Worm (Caenorhabditis elegans) whole organism, L3 larva: Measurements from ENCODE around the gene F20C5.11.

Experiments used
- R02D3.7 ChIP-seq: fragments of 150-350 bp; optimal IDR thresholded peaks from 2 replicates; lab custom pipeline; 2014; ENCODE audit warnings: missing biosample characterization, missing genetic modification characterization
- ZK546.5 ChIP-seq: sonication (generic microtip); optimal IDR thresholded peaks from 2 replicates; lab custom pipeline; 2017; ENCODE audit warnings: missing biosample characterization, missing genetic modification characterization
- ama-1 ChIP-seq: fragments of 150-350 bp; optimal IDR thresholded peaks from 2 replicates; lab custom pipeline; 2018
- ceh-9 ChIP-seq: sonication (generic microtip); optimal IDR thresholded peaks from 2 replicates; lab custom pipeline; 2018; ENCODE audit warnings: missing biosample characterization, missing genetic modification characterization
- daf-12 ChIP-seq: fragments of 150-350 bp; optimal IDR thresholded peaks from 2 replicates; lab custom pipeline; 2014; ENCODE audit warnings: missing biosample characterization, missing genetic modification reagents, missing genetic modification characterization
- egl-27 ChIP-seq: sonication (generic microtip); optimal IDR thresholded peaks from 4 replicates; lab custom pipeline; 2017; ENCODE audit warnings: missing biosample characterization, missing genetic modification reagents, missing genetic modification characterization
- egl-5 ChIP-seq: fragments of 150-350 bp; optimal IDR thresholded peaks from 2 replicates; lab custom pipeline; 2017; ENCODE audit warnings: missing biosample characterization, missing genetic modification reagents, missing genetic modification characterization, inconsistent platforms
- elt-2 ChIP-seq: sonication (generic microtip); optimal IDR thresholded peaks from 2 replicates; lab custom pipeline; 2016; ENCODE audit warnings: missing genetic modification reagents, mild to moderate bottlenecking, missing genetic modification characterization, missing compliant biosample characterization
- fkh-2 ChIP-seq: fragments of 150-350 bp; optimal IDR thresholded peaks from 2 replicates; lab custom pipeline; 2014; ENCODE audit warnings: missing biosample characterization, missing genetic modification reagents, missing genetic modification characterization
- fos-1 ChIP-seq: fragments of 150-350 bp; optimal IDR thresholded peaks from 2 replicates; lab custom pipeline; 2014; ENCODE audit warnings: missing biosample characterization, missing genetic modification characterization
- hmg-11 ChIP-seq: sonication (generic microtip); optimal IDR thresholded peaks from 2 replicates; lab custom pipeline; 2016; ENCODE audit warnings: missing genetic modification characterization, missing compliant biosample characterization
- jun-1 ChIP-seq: fragments of 150-350 bp; optimal IDR thresholded peaks from 2 replicates; lab custom pipeline; 2014; ENCODE audit warnings: missing biosample characterization, missing genetic modification reagents, missing genetic modification characterization
- lin-15B ChIP-seq: fragments of 150-350 bp; optimal IDR thresholded peaks from 2 replicates; lab custom pipeline; 2014; ENCODE audit warnings: missing biosample characterization, missing genetic modification characterization
- lin-39 ChIP-seq: fragments of 150-350 bp; optimal IDR thresholded peaks from 2 replicates; lab custom pipeline; 2018; ENCODE audit warnings: missing biosample characterization, missing genetic modification reagents, missing genetic modification characterization
- mdl-1 ChIP-seq: fragments of 150-350 bp; optimal IDR thresholded peaks from 2 replicates; lab custom pipeline; 2014; ENCODE audit warnings: missing biosample characterization, missing genetic modification characterization
- mml-1 ChIP-seq: fragments of 150-350 bp; sonication (generic microtip); optimal IDR thresholded peaks from 3 replicates; lab custom pipeline; 2014; ENCODE audit warnings: missing biosample characterization, missing genetic modification characterization
- nfya-1 ChIP-seq: sonication (generic microtip); optimal IDR thresholded peaks from 2 replicates; lab custom pipeline; 2017; ENCODE audit warnings: missing genetic modification characterization, mild to moderate bottlenecking, missing compliant biosample characterization, antibody characterized with exemption, moderate library complexity; ENCODE audit not compliant: insufficient read depth
- nhr-11 ChIP-seq: fragments of 150-350 bp; optimal IDR thresholded peaks from 2 replicates; lab custom pipeline; 2014; ENCODE audit warnings: missing biosample characterization, missing genetic modification characterization
- nhr-23 ChIP-seq: fragments of 150-350 bp; optimal IDR thresholded peaks from 2 replicates; lab custom pipeline; 2014; ENCODE audit warnings: missing biosample characterization, missing genetic modification reagents, missing genetic modification characterization
- nhr-237 ChIP-seq: fragments of 150-350 bp; optimal IDR thresholded peaks from 2 replicates; lab custom pipeline; 2014; ENCODE audit warnings: missing biosample characterization, missing genetic modification characterization
- nhr-28 ChIP-seq: fragments of 150-350 bp; optimal IDR thresholded peaks from 2 replicates; lab custom pipeline; 2014; ENCODE audit warnings: missing biosample characterization, missing genetic modification characterization
- nhr-43 ChIP-seq: sonication (generic microtip); optimal IDR thresholded peaks from 2 replicates; lab custom pipeline; 2016; ENCODE audit warnings: mild to moderate bottlenecking, missing genetic modification characterization, missing compliant biosample characterization; ENCODE audit not compliant: poor library complexity, severe bottlenecking
- nhr-67 ChIP-seq: fragments of 150-350 bp; optimal IDR thresholded peaks from 2 replicates; lab custom pipeline; 2014; ENCODE audit warnings: missing biosample characterization, missing genetic modification characterization
- nhr-77 ChIP-seq: fragments of 150-350 bp; optimal IDR thresholded peaks from 2 replicates; lab custom pipeline; 2014; ENCODE audit warnings: missing biosample characterization, missing genetic modification characterization
- pha-4 ChIP-seq: fragments of 150-350 bp; optimal IDR thresholded peaks from 2 replicates; lab custom pipeline; 2014; ENCODE audit warnings: missing biosample characterization, missing genetic modification reagents, missing genetic modification characterization
- pqm-1 ChIP-seq: fragments of 150-350 bp; optimal IDR thresholded peaks from 2 replicates; lab custom pipeline; 2017; ENCODE audit warnings: missing biosample characterization, missing genetic modification characterization, inconsistent platforms
- tbx-2 ChIP-seq: sonication (generic microtip); optimal IDR thresholded peaks from 2 replicates; lab custom pipeline; 2016; ENCODE audit warnings: mild to moderate bottlenecking, missing genetic modification characterization, missing compliant biosample characterization
- unc-39 ChIP-seq: sonication (generic microtip); optimal IDR thresholded peaks from 4 replicates; lab custom pipeline; 2017; ENCODE audit warnings: missing biosample characterization, missing genetic modification characterization
- unc-62 ChIP-seq: fragments of 150-350 bp; sonication (generic microtip); optimal IDR thresholded peaks from 4 replicates; lab custom pipeline; 2014; ENCODE audit warnings: missing biosample characterization, missing genetic modification reagents, missing genetic modification characterization

F20C5.11 gene

ce11 chrIV:8730469-8730868, 31.3 kb downstream of the F20C5.11 start, which contains the start of gene F21D5.3:
TSS of gene F21D5.3 (plus strand) at chrIV:8730815.
- TF ChIP-seq pqm-1 (peak; percentile 96), nhr-43 (tag; lab: Kevin White, UChicago) (no peak), elt-2 (peak; percentile 94), nfya-1 (no peak), R02D3.7 (tag; lab: Kevin White, UChicago) (no peak), unc-39 (tag; lab: Kevin White, UChicago) (no peak), pha-4 (tag; lab: Kevin White, UChicago) (peak; percentile 6), jun-1 (tag; lab: Kevin White, UChicago) (peak; percentile 16), egl-5 (no peak)

DNA sequence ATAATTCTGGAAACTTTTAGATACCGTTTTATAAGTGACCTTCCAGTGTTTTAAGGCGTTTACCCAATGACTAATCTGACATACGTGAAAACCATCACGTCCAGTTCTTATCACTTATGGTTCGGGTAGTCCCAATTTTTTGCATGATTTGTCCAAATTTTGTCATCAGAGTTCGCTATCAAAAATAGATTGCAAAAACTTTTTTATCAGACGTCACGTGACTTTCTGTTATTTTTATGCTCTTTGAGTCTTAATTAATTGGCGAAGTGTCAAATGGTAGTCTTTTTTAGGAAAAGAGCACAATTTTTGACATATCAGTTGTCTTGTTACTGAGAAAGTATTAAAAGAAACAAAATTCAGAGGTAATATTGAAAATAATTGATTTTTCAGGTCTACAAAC, 32.2 kb downstream of the F20C5.11 start:
- peak; percentile 66 for TF ChIP-seq pqm-1
- no peak for TF ChIP-seq mml-1 (tag; lab: Kevin White, UChicago)
- TF ChIP-seq elt-2: peak; percentile 90
- TF ChIP-seq pha-4 (tag; lab: Kevin White, UChicago): peak; percentile 45

ce11 chrIV:8728122-8728521, 33.7 kb downstream of the F20C5.11 start, which contains the start of gene otub-3:
TSS of gene otub-3 (plus strand) at chrIV:8728177.
- no peak for TF ChIP-seq R02D3.7 (tag; lab: Kevin White, UChicago)
- TF ChIP-seq mdl-1 (tag; lab: Kevin White, UChicago): no peak
- TF ChIP-seq ceh-9: no peak
- TF ChIP-seq nfya-1: no peak
- TF ChIP-seq, all 47 proteins: peak for 0

ce11 chrIV:8725345-8725744, 36.5 kb downstream of the F20C5.11 start, which contains the start of gene pgm-3:
TSS of gene pgm-3 (plus strand) at chrIV:8725722.
- TF ChIP-seq R02D3.7 (tag; lab: Kevin White, UChicago): peak; percentile 15
- peak; percentile 64 for TF ChIP-seq elt-2
- no peak for TF ChIP-seq nhr-67 (tag; lab: Kevin White, UChicago)
- peak; percentile 32 for TF ChIP-seq pqm-1
- peak; percentile 2 for TF ChIP-seq lin-15B

- no peak for TF ChIP-seq nhr-77 (tag; lab: Kevin White, UChicago)
- TF ChIP-seq pqm-1: no peak
- no peak for TF ChIP-seq ZK546.5 (tag; lab: Kevin White, UChicago)
- no peak for TF ChIP-seq unc-39 (tag; lab: Kevin White, UChicago)
- TF ChIP-seq R02D3.7 (tag; lab: Kevin White, UChicago): no peak
- no peak for TF ChIP-seq elt-2
- TF ChIP-seq jun-1 (tag; lab: Kevin White, UChicago): no peak
- TF ChIP-seq egl-27 (tag; lab: Kevin White, UChicago): no peak
- no peak for TF ChIP-seq daf-12 (tag; lab: Kevin White, UChicago)
- no peak for TF ChIP-seq fkh-2 (tag; lab: Kevin White, UChicago)
- no peak for TF ChIP-seq hmg-11 (tag; lab: Kevin White, UChicago)
- no peak for TF ChIP-seq nhr-23 (tag; lab: Kevin White, UChicago)
These were observed 36.9 kb downstream of the F20C5.11 start for ce11 chrIV:8724907-8725306.

DNA sequence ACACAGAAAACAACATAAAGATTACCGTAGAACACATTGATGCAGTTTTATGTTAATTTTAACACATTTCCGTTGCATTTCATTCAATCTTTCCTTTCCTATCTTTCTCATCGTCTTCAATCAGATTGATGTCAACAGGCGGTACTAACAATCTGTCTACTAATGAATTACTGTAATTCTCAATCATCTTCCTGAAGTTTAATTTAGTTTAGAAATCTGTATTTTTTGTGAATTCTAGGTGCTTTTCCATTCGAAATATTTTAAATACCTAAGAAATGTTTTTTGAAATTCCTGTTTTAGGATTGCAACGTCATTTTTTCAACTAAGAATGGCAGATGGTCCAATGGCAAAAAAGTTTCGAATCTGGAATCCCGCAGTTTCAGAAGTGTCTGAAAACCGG, 38.1 kb downstream of the F20C5.11 start, which contains the start of gene F21D5.9:
Gene F21D5.9, plus strand, starts transcription at position 301 of the 400 bp plus-strand sequence.
- no peak for TF ChIP-seq ZK546.5 (tag; lab: Kevin White, UChicago)
- no peak for TF ChIP-seq egl-5
- no peak for TF ChIP-seq lin-15B

ce11 chrIV:8722801-8723200, 39.0 kb downstream of the F20C5.11 start:
- TF ChIP-seq fkh-2 (tag; lab: Kevin White, UChicago) (no peak), ZK546.5 (tag; lab: Kevin White, UChicago) (no peak), unc-62 (GFP tag; lab: Kevin White, UChicago) (no peak), pha-4 (tag; lab: Kevin White, UChicago) (no peak), mml-1 (tag; lab: Kevin White, UChicago) (no peak), R02D3.7 (tag; lab: Kevin White, UChicago) (no peak), lin-39 (tag; lab: Kevin White, UChicago) (no peak), fos-1 (tag; lab: Kevin White, UChicago) (no peak), nhr-237 (no peak), nhr-28 (tag; lab: Kevin White, UChicago) (no peak), tbx-2 (tag; lab: Kevin White, UChicago) (no peak), nhr-11 (no peak), ama-1 (lab: Kevin White, UChicago) (no peak)
